Worm (Caenorhabditis elegans) whole organism, L4/young adult: ENCODE data around the gene fbxb-118.

Source experiments
- dao-5 ChIP-seq: sonication (generic microtip); optimal IDR thresholded peaks from 2 replicates; lab custom pipeline; 2016; ENCODE audit warnings: missing genotype, missing genetic modification characterization, moderate library complexity, missing compliant biosample characterization
- him-1 ChIP-seq: sonication (generic microtip); optimal IDR thresholded peaks from 2 replicates; lab custom pipeline; 2016; ENCODE audit warnings: missing genotype, missing genetic modification reagents, missing genetic modification characterization, missing compliant biosample characterization

DNA sequence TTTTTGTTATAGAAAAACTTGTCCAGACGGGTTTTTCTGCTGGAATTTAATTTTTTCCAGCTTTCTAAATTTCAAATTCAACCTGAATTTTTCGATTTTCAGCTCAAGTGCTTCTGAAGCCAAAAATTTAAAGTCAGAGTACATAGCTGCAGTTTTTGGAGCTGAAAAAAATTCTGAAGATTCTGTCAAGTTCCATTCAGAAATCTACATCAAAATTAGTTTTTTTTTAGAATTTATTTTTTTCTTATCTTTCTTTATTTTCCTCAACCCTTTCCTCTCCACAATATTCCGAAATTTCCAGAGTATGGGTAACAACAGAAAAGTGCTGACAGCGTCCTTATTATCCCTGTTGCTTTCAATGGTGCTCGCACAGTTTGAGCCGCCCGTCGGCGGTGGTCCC, 35.6 kb downstream of the fbxb-118 start, which contains the start of gene K07D4.9:
- TF ChIP-seq dao-5 (no peak), him-1 (no peak)
